Worm (Caenorhabditis elegans): Measurements from ENCODE around the gene K05G3.2.

DNA sequence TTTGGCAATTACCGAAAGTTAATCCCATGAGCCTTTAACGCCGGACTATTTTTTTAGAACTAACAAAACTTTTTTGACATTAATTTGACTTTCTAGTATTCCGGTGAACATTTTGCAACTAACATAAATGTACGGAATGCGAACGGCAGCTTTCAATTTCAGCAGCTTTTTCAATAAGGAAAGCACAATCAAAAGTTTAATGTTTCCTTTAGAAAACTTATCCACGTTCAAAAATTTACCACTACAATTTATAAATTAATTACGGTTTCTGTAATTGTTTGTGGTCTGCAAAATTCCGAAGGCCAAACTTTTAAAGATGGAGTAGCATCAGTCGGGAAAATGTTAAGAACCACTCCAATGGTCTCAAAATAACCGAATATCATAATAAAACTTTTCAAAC lies 45.6 kb downstream of the K05G3.2 start, which contains the start of gene osm-1:
- TF ChIP-seq ceh-9 (tag; optimal IDR thresholded peaks at IDR 0.05) = no peak
- no peak for TF ChIP-seq ceh-16 (tag; optimal IDR thresholded peaks at IDR 0.05)
- no peak for TF ChIP-seq sea-2 (GFP tag; optimal IDR thresholded peaks at IDR 0.05)
